Worm (Caenorhabditis elegans): Measurements from ENCODE around the gene sars-1.
A peak's percentile ranks its signal among the peaks of the same experiment; 100 is the strongest.

Gene sars-1

DNA sequence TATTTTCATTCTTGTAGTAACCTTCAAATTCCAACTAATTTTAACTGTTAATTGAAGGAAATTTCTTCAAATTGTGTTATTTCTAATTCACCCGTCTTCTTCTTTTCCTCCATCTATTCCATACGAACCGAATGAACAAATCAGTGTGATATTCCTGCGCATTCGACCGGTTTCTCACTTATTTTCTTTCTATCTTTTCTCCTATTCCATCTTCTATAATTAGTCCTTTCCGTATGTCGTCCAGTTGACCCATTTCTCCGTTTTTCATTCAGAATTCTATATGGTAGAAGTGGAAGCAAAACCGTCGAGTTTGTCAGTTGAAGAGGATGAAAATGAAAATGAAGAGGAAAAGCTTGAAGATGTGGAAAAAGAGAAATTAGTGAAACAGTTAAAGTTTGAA, 6.0 kb downstream of the sars-1 start, which contains the start of gene magu-4:
Gene magu-4 (plus strand): TSS at position 218 of the 400 bp plus-strand sequence.
- TF ChIP-seq aha-1 (tag) (peak; percentile 60), zip-11 (GFP tag; IDR thresholded peaks at IDR 0.05) (no peak), F10B5.3 (tag; optimal IDR thresholded peaks at IDR 0.05) (no peak)

- no peak for TF ChIP-seq madf-5 (GFP tag; IDR thresholded peaks at IDR 0.05)
- TF ChIP-seq nhr-111 (GFP tag; optimal IDR thresholded peaks at IDR 0.05): no peak
- no peak for TF ChIP-seq hmg-1.1 (GFP tag; IDR thresholded peaks at IDR 0.05)
- no peak for TF ChIP-seq nhr-28 (tag; optimal IDR thresholded peaks at IDR 0.05)
Observed at ce11 chrIV:10016977-10017376, 13.5 kb downstream of the sars-1 start, which contains the start of gene ent-7. ent-7 (plus strand) TSS chrIV:10017277.

DNA sequence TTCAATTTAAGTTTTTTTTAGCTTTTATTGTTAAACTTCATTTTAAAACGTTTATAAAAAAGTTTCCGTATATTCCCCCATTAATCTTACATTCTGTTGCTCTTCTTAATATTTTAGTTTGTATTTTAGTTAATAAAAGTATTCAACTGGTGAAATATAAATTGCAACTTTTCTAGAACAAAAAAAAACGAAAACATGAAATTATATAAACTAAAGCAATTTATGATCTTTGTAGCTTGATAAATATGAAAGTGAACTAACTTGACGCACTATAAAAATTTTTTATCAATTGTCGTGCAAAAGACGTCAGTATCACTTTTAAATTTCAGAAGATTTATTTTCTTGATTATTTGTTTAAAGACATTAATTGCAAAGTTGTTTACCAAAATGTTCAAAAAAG, 14.1 kb downstream of the sars-1 start, which contains the start of gene F44D12.2:
Gene F44D12.2 (minus strand): TSS at position 101 of the 400 bp plus-strand sequence.
- no peak for TF ChIP-seq zip-11 (GFP tag; IDR thresholded peaks at IDR 0.05)
- no peak for TF ChIP-seq dpl-1 (GFP tag; optimal IDR thresholded peaks at IDR 0.05)
- TF ChIP-seq daf-16 (GFP tag; optimal IDR thresholded peaks at IDR 0.05): no peak
- peak; percentile 37 for TF ChIP-seq daf-16 (tag; optimal IDR thresholded peaks at IDR 0.05)
- no peak for TF ChIP-seq aly-2 (tag; optimal IDR thresholded peaks at IDR 0.05)
- no peak for TF ChIP-seq zfp-2 (tag; optimal IDR thresholded peaks at IDR 0.05)
- TF ChIP-seq nhr-28 (tag; optimal IDR thresholded peaks at IDR 0.05): peak; percentile 76
- peak; percentile 6 for TF ChIP-seq aha-1 (tag)
- no peak for TF ChIP-seq daf-8 (GFP tag; IDR thresholded peaks at IDR 0.05)

ce11 chrIV:10021283-10021682, 17.8 kb downstream of the sars-1 start, which contains the start of gene F44D12.19:
F44D12.19 (plus strand) TSS chrIV:10021583.
- TF ChIP-seq hlh-11 (tag; optimal IDR thresholded peaks at IDR 0.05) (no peak), hlh-30 (tag; optimal IDR thresholded peaks at IDR 0.05; ENCODE audit: insufficient read depth) (no peak), Y5F2A.4 (GFP tag; optimal IDR thresholded peaks at IDR 0.05) (no peak), egl-43 (GFP tag; IDR thresholded peaks at IDR 0.05) (no peak), attf-4 (tag; optimal IDR thresholded peaks at IDR 0.05) (no peak), daf-16 (GFP tag; optimal IDR thresholded peaks at IDR 0.05) (no peak), daf-16 (tag; optimal IDR thresholded peaks at IDR 0.05) (no peak), unc-39 (tag; optimal IDR thresholded peaks at IDR 0.05) (no peak), rbr-2 (tag; optimal IDR thresholded peaks at IDR 0.05) (no peak)

ce11 chrIV:10022991-10023390, 19.5 kb downstream of the sars-1 start, which contains the start of gene F44D12.8:
F44D12.8 (plus strand) TSS chrIV:10023291.
- TF ChIP-seq dmd-9 (GFP tag; IDR thresholded peaks at IDR 0.05) (no peak), nhr-25 (tag; optimal IDR thresholded peaks at IDR 0.05; ENCODE audit: borderline replicate concordance, insufficient read depth) (no peak), nhr-77 (tag; optimal IDR thresholded peaks at IDR 0.05) (no peak), aha-1 (tag) (no peak), ceh-62 (tag; optimal IDR thresholded peaks at IDR 0.05) (no peak), zfp-3 (GFP tag; conservative IDR thresholded peaks at IDR 0.05) (no peak), nhr-28 (tag; optimal IDR thresholded peaks at IDR 0.05) (no peak), T20F7.1 (GFP tag; optimal IDR thresholded peaks at IDR 0.05) (no peak), lin-29 (GFP tag; IDR thresholded peaks at IDR 0.05) (no peak), dmd-6 (GFP tag; IDR thresholded peaks at IDR 0.05) (no peak), Y105C5A.15 (GFP tag; IDR thresholded peaks at IDR 0.05) (no peak), unc-62 (GFP tag; optimal IDR thresholded peaks at IDR 0.05 in 1 of 2) (no peak), unc-62 (tag; optimal IDR thresholded peaks at IDR 0.05) (no peak), mdt-29 (GFP tag; IDR thresholded peaks at IDR 0.05) (no peak), Y5F2A.4 (GFP tag; optimal IDR thresholded peaks at IDR 0.05) (no peak), dve-1 (tag; optimal IDR thresholded peaks at IDR 0.05; ENCODE audit: insufficient read depth) (no peak), tag-97 (GFP tag; IDR thresholded peaks at IDR 0.05) (no peak), attf-4 (tag; optimal IDR thresholded peaks at IDR 0.05) (no peak), ZK546.5 (tag; optimal IDR thresholded peaks at IDR 0.05) (no peak)

Measured in whole organism, L4 larva.